Fruit fly (Drosophila melanogaster) whole organism, adult: ENCODE results near the gene CG42500.

Experiments
- CG11617 ChIP-seq: fragments of 200-800 bp; sonication (Bioruptor generic); optimal IDR thresholded peaks from 2 replicates; lab custom pipeline; 2017; ENCODE audit warnings: mild to moderate bottlenecking, missing biosample characterization, missing genetic modification reagents, missing genetic modification characterization
- CG12768 ChIP-seq: fragments of 200-800 bp; sonication (Bioruptor generic); optimal IDR thresholded peaks from 2 replicates; lab custom pipeline; 2017; ENCODE audit warnings: missing biosample characterization, missing genetic modification characterization, mild to moderate bottlenecking, moderate library complexity, missing genetic modification reagents
- CG14711 ChIP-seq: fragments of 200-800 bp; sonication (Bioruptor generic); optimal IDR thresholded peaks from 2 replicates; lab custom pipeline; 2018; ENCODE audit warnings: missing biosample characterization, mild to moderate bottlenecking, missing genetic modification characterization, moderate library complexity
- CG1620 ChIP-seq: fragments of 200-800 bp; sonication (Bioruptor generic); optimal IDR thresholded peaks from 2 replicates; lab custom pipeline; 2016; ENCODE audit warnings: missing biosample characterization, missing genetic modification characterization
- CG33017 ChIP-seq: fragments of 200-800 bp; sonication (Bioruptor generic); optimal IDR thresholded peaks from 2 replicates; lab custom pipeline; 2018; ENCODE audit warnings: missing biosample characterization, mild to moderate bottlenecking, missing genetic modification characterization, moderate library complexity
- CG5204 ChIP-seq: fragments of 200-800 bp; sonication (Bioruptor generic); optimal IDR thresholded peaks from 2 replicates; lab custom pipeline; 2016; ENCODE audit warnings: missing biosample characterization, missing genetic modification characterization
- CG7045 ChIP-seq: fragments of 200-800 bp; sonication (Bioruptor generic); optimal IDR thresholded peaks from 2 replicates; lab custom pipeline; 2017; ENCODE audit warnings: missing biosample characterization, mild to moderate bottlenecking, missing genetic modification characterization
- CG7101 ChIP-seq: fragments of 200-800 bp; sonication (Bioruptor generic); optimal IDR thresholded peaks from 2 replicates; lab custom pipeline; 2018; ENCODE audit warnings: missing biosample characterization, mild to moderate bottlenecking, missing genetic modification characterization, moderate library complexity
- Clk ChIP-seq: fragments of 200-800 bp; sonication (Bioruptor generic); optimal IDR thresholded peaks from 2 replicates; lab custom pipeline; 2017; ENCODE audit warnings: missing biosample characterization, missing genetic modification characterization
- Crg-1 ChIP-seq: fragments of 200-800 bp; sonication (Bioruptor generic); optimal IDR thresholded peaks from 2 replicates; lab custom pipeline; 2016; ENCODE audit warnings: missing biosample characterization, missing genetic modification characterization
- Hr96 ChIP-seq: fragments of 200-800 bp; sonication (Bioruptor generic); optimal IDR thresholded peaks from 2 replicates; lab custom pipeline; 2016; ENCODE audit warnings: missing biosample characterization, missing genetic modification characterization
- Mnt ChIP-seq: fragments of 200-800 bp; sonication (Bioruptor generic); optimal IDR thresholded peaks from 2 replicates; lab custom pipeline; 2016; ENCODE audit warnings: missing biosample characterization, mild to moderate bottlenecking, missing genetic modification characterization
- bab1 ChIP-seq: fragments of 200-800 bp; sonication (Bioruptor generic); optimal IDR thresholded peaks from 3 replicates; lab custom pipeline; 2019; ENCODE audit warnings: missing biosample characterization, mild to moderate bottlenecking, missing genetic modification characterization, moderate library complexity
- cic ChIP-seq: fragments of 200-800 bp; sonication (Bioruptor generic); optimal IDR thresholded peaks from 2 replicates; lab custom pipeline; 2017; ENCODE audit warnings: missing biosample characterization, mild to moderate bottlenecking, missing genetic modification characterization, moderate library complexity
- cnc ChIP-seq, 2 experiments: fragments of >200 bp; optimal IDR thresholded peaks; 2 replicates each; lab custom pipeline; 2017
- kay ChIP-seq: fragments of 200-800 bp; sonication (Bioruptor generic); peaks from one replicate; lab custom pipeline; 2016; ENCODE audit warnings: missing biosample characterization, missing genetic modification characterization, borderline replicate concordance
- ovo ChIP-seq: fragments of 200-800 bp; sonication (Bioruptor generic); optimal IDR thresholded peaks from 2 replicates; lab custom pipeline; 2016; ENCODE audit warnings: missing biosample characterization, missing genetic modification characterization
- pad ChIP-seq: fragments of 200-800 bp; sonication (Bioruptor generic); optimal IDR thresholded peaks from 3 replicates; lab custom pipeline; 2017; ENCODE audit warnings: missing biosample characterization, missing genetic modification characterization, mild to moderate bottlenecking, moderate library complexity, missing genetic modification reagents
- tj ChIP-seq: fragments of 200-800 bp; sonication (Bioruptor generic); optimal IDR thresholded peaks from 3 replicates; lab custom pipeline; 2017; ENCODE audit warnings: missing biosample characterization, mild to moderate bottlenecking, missing genetic modification characterization, moderate library complexity
- toe ChIP-seq: fragments of 200-800 bp; sonication (Bioruptor generic); optimal IDR thresholded peaks from 2 replicates; lab custom pipeline; 2016; ENCODE audit warnings: missing biosample characterization, missing genetic modification characterization

CG42500 gene

dm6 chr3R:14151840-14152239, 610 bp downstream of the CG42500 start, which contains the start of gene CG14355:
TSS of gene CG14355 (minus strand) at chr3R:14151940.
- TF ChIP-seq tj (GFP tag; lab: Kevin White, UChicago) (no peak), pad (GFP tag; lab: Kevin White, UChicago) (no peak), CG7101 (no peak), ovo (no peak), toe (no peak), CG11617 (no peak), CG14711 (no peak), cnc (optimal IDR thresholded peaks at IDR 0.05; lab: Kevin White, UChicago) (no peak), bab1 (GFP tag; lab: Kevin White, UChicago) (no peak), CG5204 (no peak), Hr96 (GFP tag; lab: Kevin White, UChicago) (no peak), Crg-1 (no peak), CG1620 (GFP tag; lab: Kevin White, UChicago) (no peak), Mnt (GFP tag; lab: Kevin White, UChicago) (no peak), kay (no peak), CG33017 (tag; lab: Kevin White, UChicago) (no peak), Clk (no peak), CG7045 (no peak), CG12768 (GFP tag; lab: Kevin White, UChicago) (no peak)

- TF ChIP-seq CG33017 (tag; lab: Kevin White, UChicago): no peak
- no peak for TF ChIP-seq CG11617
- TF ChIP-seq kay: no peak
These were observed 11.5 kb downstream of the CG42500 start for dm6 chr3R:14140912-14141311.

dm6 chr3R:14131972-14132371, 20.5 kb downstream of the CG42500 start, which contains the start of gene CG14356:
TSS of gene CG14356 (minus strand) at chr3R:14132072.
- TF ChIP-seq Mnt (GFP tag; lab: Kevin White, UChicago) (no peak), CG11617 (no peak), ovo (no peak), Hr96 (GFP tag; lab: Kevin White, UChicago) (no peak), kay (no peak), tj (GFP tag; lab: Kevin White, UChicago) (no peak), bab1 (GFP tag; lab: Kevin White, UChicago) (no peak), CG12768 (GFP tag; lab: Kevin White, UChicago) (no peak), pad (GFP tag; lab: Kevin White, UChicago) (no peak), cic (no peak), Clk (no peak), Crg-1 (no peak)

- TF ChIP-seq Mnt (GFP tag; lab: Kevin White, UChicago): peak; percentile 86
- TF ChIP-seq Clk: peak; percentile 92
- peak; percentile 95 for TF ChIP-seq CG7045
- TF ChIP-seq tj (GFP tag; lab: Kevin White, UChicago): peak; percentile 72
- peak; percentile 92 for TF ChIP-seq CG14711
- peak; percentile 96 for TF ChIP-seq CG12768 (GFP tag; lab: Kevin White, UChicago)
- no peak for TF ChIP-seq kay
- peak; percentile 74 for TF ChIP-seq Hr96 (GFP tag; lab: Kevin White, UChicago)
- peak; percentile 96 for TF ChIP-seq Crg-1
- TF ChIP-seq CG1620 (GFP tag; lab: Kevin White, UChicago): peak; percentile 79
- peak; percentile 61 for TF ChIP-seq cic
- peak; percentile 93 for TF ChIP-seq bab1 (GFP tag; lab: Kevin White, UChicago)
- TF ChIP-seq CG11617: peak; percentile 94
- TF ChIP-seq CG7101: peak; percentile 96
- no peak for TF ChIP-seq cnc (optimal IDR thresholded peaks at IDR 0.05; lab: Kevin White, UChicago)
- peak; percentile 90 for TF ChIP-seq pad (GFP tag; lab: Kevin White, UChicago)
- TF ChIP-seq ovo: peak; percentile 93
- peak; percentile 87 for TF ChIP-seq toe
- peak; percentile 92 for TF ChIP-seq CG33017 (tag; lab: Kevin White, UChicago)
- TF ChIP-seq CG5204: peak; percentile 77
These were observed 26.9 kb downstream of the CG42500 start, which contains the start of the genes 140up and Polr2B for dm6 chr3R:14125479-14126121. TSS of gene 140up (minus strand) at chr3R:14125548. TSS of gene Polr2B (plus strand) at chr3R:14125791.

- peak; percentile 68 for TF ChIP-seq bab1 (GFP tag; lab: Kevin White, UChicago)
- peak; percentile 50 for TF ChIP-seq CG7045
- peak; percentile 66 for TF ChIP-seq Mnt (GFP tag; lab: Kevin White, UChicago)
- peak; percentile 67 for TF ChIP-seq pad (GFP tag; lab: Kevin White, UChicago)
- TF ChIP-seq CG33017 (tag; lab: Kevin White, UChicago): peak; percentile 43
- TF ChIP-seq tj (GFP tag; lab: Kevin White, UChicago): peak; percentile 28
- peak; percentile 86 for TF ChIP-seq CG1620 (GFP tag; lab: Kevin White, UChicago)
- TF ChIP-seq cnc (optimal IDR thresholded peaks at IDR 0.05; lab: Kevin White, UChicago): no peak
- TF ChIP-seq kay: peak; percentile 93
- peak; percentile 79 for TF ChIP-seq CG7101
- peak; percentile 69 for TF ChIP-seq CG12768 (GFP tag; lab: Kevin White, UChicago)
- TF ChIP-seq CG5204: peak; percentile 79
- peak; percentile 56 for TF ChIP-seq ovo
- TF ChIP-seq Crg-1: peak; percentile 86
- TF ChIP-seq Clk: no peak
- peak; percentile 50 for TF ChIP-seq Hr96 (GFP tag; lab: Kevin White, UChicago)
- peak; percentile 66 for TF ChIP-seq toe
- peak; percentile 79 for TF ChIP-seq CG14711
- TF ChIP-seq CG11617: peak; percentile 54
- TF ChIP-seq cic: peak; percentile 33
These were observed 30.1 kb downstream of the CG42500 start, which contains the start of the genes Abi and twf for dm6 chr3R:14122347-14122812. TSS of gene Abi (minus strand) at chr3R:14122420. TSS of gene twf (plus strand) at chr3R:14122654.

- TF ChIP-seq CG5204 (no peak), Crg-1 (no peak), CG14711 (no peak), toe (no peak), Hr96 (GFP tag; lab: Kevin White, UChicago) (no peak), CG7045 (no peak), CG33017 (tag; lab: Kevin White, UChicago) (no peak), Mnt (GFP tag; lab: Kevin White, UChicago) (no peak), CG1620 (GFP tag; lab: Kevin White, UChicago) (no peak), Clk (no peak), cic (no peak), tj (GFP tag; lab: Kevin White, UChicago) (no peak), CG7101 (no peak), CG11617 (no peak)
These were observed 34.1 kb downstream of the CG42500 start, which contains the start of gene Kif19A for dm6 chr3R:14118350-14118749. TSS of gene Kif19A (minus strand) at chr3R:14118450.
